Worm (Caenorhabditis elegans) whole organism, L4 larva: Measurements from ENCODE around the gene ZK721.4.

Source experiments
- R02D3.7 ChIP-seq: fragments of 150-350 bp; sonication (generic microtip); optimal IDR thresholded peaks from 3 replicates; lab custom pipeline; 2014; ENCODE audit warnings: missing biosample characterization, missing genetic modification characterization
- ama-1 ChIP-seq: fragments of 150-350 bp; optimal IDR thresholded peaks from 2 replicates; lab custom pipeline; 2014; ENCODE audit warnings: inconsistent platforms, mixed read lengths
- dmd-6 ChIP-seq: fragments of 200-800 bp; sonication (Bioruptor generic); IDR thresholded peaks from 2 replicates; pipeline ENCODE4 v1.3.6; 2022; ENCODE audit warnings: missing genetic modification reagents, missing genetic modification characterization, missing compliant biosample characterization
- egl-27 ChIP-seq: sonication (generic microtip); optimal IDR thresholded peaks from 3 replicates; lab custom pipeline; 2017; ENCODE audit warnings: missing biosample characterization, missing genetic modification reagents, missing genetic modification characterization
- lin-15B ChIP-seq: fragments of 150-350 bp; sonication (generic microtip); optimal IDR thresholded peaks from 3 replicates; lab custom pipeline; 2014; ENCODE audit warnings: missing biosample characterization, missing genetic modification characterization
- madf-5 ChIP-seq, 2 experiments: fragments of 200-800 bp; sonication (Bioruptor generic); IDR thresholded peaks; 2 replicates each; pipeline ENCODE4 v1.3.6; 2022; ENCODE audit warnings: missing compliant biosample characterization in 2 of 2, missing genetic modification characterization in 2 of 2
- rbr-2 ChIP-seq: sonication (generic microtip); optimal IDR thresholded peaks from 2 replicates; lab custom pipeline; 2016; ENCODE audit warnings: missing genotype, missing genetic modification characterization, missing compliant biosample characterization
- sdz-12 ChIP-seq: fragments of 200-800 bp; sonication (Bioruptor generic); optimal IDR thresholded peaks from 2 replicates; lab custom pipeline; 2018; ENCODE audit warnings: mild to moderate bottlenecking, missing genetic modification characterization, missing compliant biosample characterization
- skn-1 ChIP-seq: fragments of 150-350 bp; optimal IDR thresholded peaks from 2 replicates; lab custom pipeline; 2014; ENCODE audit warnings: missing biosample characterization, missing genetic modification characterization
- snpc-4 ChIP-seq: fragments of 150-350 bp; optimal IDR thresholded peaks from 2 replicates; lab custom pipeline; 2014; ENCODE audit warnings: missing biosample characterization, missing genetic modification characterization

DNA sequence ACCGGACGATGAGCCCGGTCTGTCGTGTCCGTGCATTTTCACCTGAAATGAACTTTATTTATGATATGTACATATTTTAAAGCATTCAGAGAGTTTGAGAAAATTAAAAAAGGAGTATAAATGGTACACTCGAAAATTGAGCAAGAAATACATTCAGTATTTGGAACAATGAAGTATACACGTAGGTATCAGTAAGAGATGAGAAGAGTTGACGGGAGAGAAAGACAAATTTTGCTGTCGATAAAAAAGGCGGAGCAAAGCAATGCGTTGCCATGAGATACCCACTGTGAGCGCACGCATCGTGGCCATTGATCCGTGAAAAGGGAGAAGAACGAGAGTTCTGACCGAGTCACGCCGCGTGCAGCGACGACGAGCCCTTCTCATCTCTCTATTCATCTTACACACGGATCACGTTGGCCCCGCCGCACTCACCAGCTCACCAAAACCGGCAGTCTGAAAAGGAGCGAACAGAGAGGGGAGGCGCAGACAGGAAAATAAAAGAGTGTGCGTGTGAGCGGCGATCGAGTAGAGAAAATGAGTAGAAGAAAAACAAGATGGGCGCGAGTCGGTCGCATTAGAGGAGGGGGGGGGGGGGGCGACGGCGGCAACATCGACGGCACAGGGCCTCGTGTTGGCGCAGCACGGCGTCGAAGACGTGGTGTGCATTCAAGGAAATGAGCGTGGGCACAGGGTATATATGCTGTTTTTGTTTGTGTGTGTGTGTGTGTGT is 27.6 kb downstream of the ZK721.4 start, which contains the start of gene R04E5.8:
- TF ChIP-seq skn-1 (tag; lab: Kevin White, UChicago) (no peak), sdz-12 (no peak), lin-15B (tag; lab: Kevin White, UChicago) (no peak), dmd-6 (GFP tag; lab: Robert Waterston, UW) (0 out of 2 replicates have a peak, but pooled peaks have one; percentile 14), ama-1 (lab: Kevin White, UChicago) (no peak), madf-5 (GFP tag; IDR thresholded peaks at IDR 0.05; lab: Robert Waterston, UW) (no peak), egl-27 (tag; lab: Kevin White, UChicago) (no peak), rbr-2 (tag; lab: Kevin White, UChicago) (peak; percentile 73), snpc-4 (no peak), R02D3.7 (tag; lab: Kevin White, UChicago) (no peak)
